Worm (Caenorhabditis elegans): ENCODE data around the gene F10G7.12.

ce11 chrII:4698266-4698771 lies 8.7 kb downstream of the F10G7.12 start, which contains the start of the genes rpn-5 and scc-1:
- no peak for TF ChIP-seq cog-1 (tag; optimal IDR thresholded peaks at IDR 0.05)
- TF ChIP-seq T22C8.4 (GFP tag; IDR thresholded peaks at IDR 0.05), result no peak
- no peak for TF ChIP-seq klf-2 (GFP tag; conservative IDR thresholded peaks at IDR 0.05)
- no peak for TF ChIP-seq ref-1 (GFP tag; conservative IDR thresholded peaks at IDR 0.05)
- no peak for TF ChIP-seq flt-1 (GFP tag; IDR thresholded peaks at IDR 0.05)
